Fruit fly (Drosophila melanogaster) whole organism, prepupa: ENCODE results near the gene CG8492.

Experiments used
- Blimp-1 ChIP-seq: fragments of 200-800 bp; sonication (Bioruptor generic); optimal IDR thresholded peaks from 3 replicates; lab custom pipeline; 2017; ENCODE audit warnings: missing biosample characterization, missing genetic modification characterization, mild to moderate bottlenecking, moderate library complexity, missing genetic modification reagents
- CG10669 ChIP-seq: fragments of 200-800 bp; sonication (Bioruptor generic); optimal IDR thresholded peaks from 3 replicates; lab custom pipeline; 2018; ENCODE audit warnings: missing biosample characterization, mild to moderate bottlenecking, missing genetic modification characterization, moderate library complexity
- CG11294 ChIP-seq: fragments of 200-800 bp; sonication (Bioruptor generic); IDR thresholded peaks from 2 replicates; pipeline ENCODE4 v1.3.6; 2022; ENCODE audit warnings: missing biosample characterization, missing genetic modification characterization
- CG11762 ChIP-seq: fragments of 200-800 bp; sonication (Bioruptor generic); optimal IDR thresholded peaks from 3 replicates; lab custom pipeline; 2016; ENCODE audit warnings: missing biosample characterization, missing genetic modification characterization; ENCODE audit not compliant: insufficient read depth
- CG11902 ChIP-seq: fragments of 200-800 bp; sonication (Bioruptor generic); optimal IDR thresholded peaks from 3 replicates; lab custom pipeline; 2016; ENCODE audit warnings: missing biosample characterization, missing genetic modification characterization
- CG15336 ChIP-seq: fragments of 200-800 bp; sonication (Bioruptor generic); IDR thresholded peaks from 2 replicates; pipeline ENCODE4 v1.3.6; 2022; ENCODE audit warnings: missing biosample characterization, missing genetic modification characterization
- CG1621 ChIP-seq: fragments of 200-800 bp; sonication (Bioruptor generic); optimal IDR thresholded peaks from 3 replicates; lab custom pipeline; 2018; ENCODE audit warnings: missing biosample characterization, mild to moderate bottlenecking, missing genetic modification characterization
- CG16779 ChIP-seq: fragments of 200-800 bp; sonication (Bioruptor generic); optimal IDR thresholded peaks from 3 replicates; lab custom pipeline; 2017; ENCODE audit warnings: missing biosample characterization, mild to moderate bottlenecking, missing genetic modification characterization
- CG3032 ChIP-seq: fragments of 200-800 bp; optimal IDR thresholded peaks from 2 replicates; lab custom pipeline; 2019; ENCODE audit warnings: missing biosample characterization, mild to moderate bottlenecking, missing genetic modification characterization, moderate library complexity
- CG31627 ChIP-seq: fragments of 200-800 bp; sonication (Bioruptor generic); optimal IDR thresholded peaks from 3 replicates; lab custom pipeline; 2016; ENCODE audit warnings: missing biosample characterization, missing genetic modification characterization
- CG32006 ChIP-seq: fragments of 200-800 bp; sonication (Bioruptor generic); optimal IDR thresholded peaks from 3 replicates; lab custom pipeline; 2017; ENCODE audit warnings: missing biosample characterization, mild to moderate bottlenecking, missing genetic modification characterization
- CG34406 ChIP-seq: fragments of 200-800 bp; sonication (Bioruptor generic); optimal IDR thresholded peaks from 3 replicates; lab custom pipeline; 2016; ENCODE audit warnings: missing biosample characterization, missing genetic modification characterization
- CG3919 ChIP-seq: fragments of 200-800 bp; sonication (Bioruptor generic); optimal IDR thresholded peaks from 3 replicates; lab custom pipeline; 2016; ENCODE audit warnings: missing biosample characterization, missing genetic modification characterization
- CG4318 ChIP-seq: fragments of 200-800 bp; sonication (Bioruptor generic); optimal IDR thresholded peaks from 3 replicates; lab custom pipeline; 2017; ENCODE audit warnings: missing biosample characterization, mild to moderate bottlenecking, missing genetic modification characterization
- CG6163 ChIP-seq: fragments of 200-800 bp; sonication (Bioruptor generic); IDR thresholded peaks from 3 replicates; pipeline ENCODE4 v1.3.6; 2022; ENCODE audit warnings: missing biosample characterization, missing genetic modification characterization
- CG6276 ChIP-seq: fragments of 200-800 bp; sonication (Bioruptor generic); optimal IDR thresholded peaks from 2 replicates; lab custom pipeline; 2017; ENCODE audit warnings: missing biosample characterization, mild to moderate bottlenecking, missing genetic modification characterization
- CG6792 ChIP-seq: fragments of 200-800 bp; sonication (Bioruptor generic); optimal IDR thresholded peaks from 3 replicates; lab custom pipeline; 2016; ENCODE audit warnings: missing biosample characterization, missing genetic modification characterization
- CG6808 ChIP-seq: fragments of 200-800 bp; sonication (Bioruptor generic); optimal IDR thresholded peaks from 3 replicates; lab custom pipeline; 2017; ENCODE audit warnings: missing biosample characterization, missing genetic modification characterization, mild to moderate bottlenecking, moderate library complexity, missing genetic modification reagents
- CG8119 ChIP-seq: fragments of 200-800 bp; sonication (Bioruptor generic); IDR thresholded peaks from 3 replicates; pipeline ENCODE4 v1.3.6; 2022; ENCODE audit warnings: missing biosample characterization, missing genetic modification characterization
- CG8319 ChIP-seq: fragments of 200-800 bp; sonication (Bioruptor generic); optimal IDR thresholded peaks from 3 replicates; lab custom pipeline; 2016; ENCODE audit warnings: missing biosample characterization, missing genetic modification characterization
- CG9139 ChIP-seq: fragments of 200-800 bp; sonication (Bioruptor generic); optimal IDR thresholded peaks from 3 replicates; lab custom pipeline; 2017; ENCODE audit warnings: missing biosample characterization, mild to moderate bottlenecking, missing genetic modification characterization
- Eip75B ChIP-seq: fragments of 200-800 bp; sonication (Bioruptor generic); optimal IDR thresholded peaks from 3 replicates; lab custom pipeline; 2016; ENCODE audit warnings: missing biosample characterization, missing genetic modification characterization
- Eip78C ChIP-seq: fragments of 200-800 bp; sonication (Bioruptor generic); peaks from one replicate; lab custom pipeline; 2016; ENCODE audit warnings: missing biosample characterization, missing genetic modification characterization
- Ets21C ChIP-seq: fragments of 200-800 bp; sonication (Bioruptor generic); optimal IDR thresholded peaks from 3 replicates; lab custom pipeline; 2016; ENCODE audit warnings: missing biosample characterization, missing genetic modification characterization
- Ets96B ChIP-seq: fragments of 200-800 bp; optimal IDR thresholded peaks from 2 replicates; lab custom pipeline; 2019; ENCODE audit warnings: missing biosample characterization, mild to moderate bottlenecking, missing genetic modification characterization, moderate library complexity
- Hr38 ChIP-seq: sonication (Bioruptor generic); optimal IDR thresholded peaks from 2 replicates; lab custom pipeline; 2016; ENCODE audit warnings: missing biosample characterization, missing genetic modification characterization
- Hr39 ChIP-seq: fragments of 200-800 bp; sonication (Bioruptor generic); optimal IDR thresholded peaks from 2 replicates; lab custom pipeline; 2016; ENCODE audit warnings: missing biosample characterization, missing genetic modification characterization
- Hr4 ChIP-seq: fragments of 200-800 bp; sonication (Bioruptor generic); optimal IDR thresholded peaks from 3 replicates; lab custom pipeline; 2016; ENCODE audit warnings: missing biosample characterization, missing genetic modification characterization
- Met ChIP-seq: fragments of 200-800 bp; sonication (Bioruptor generic); optimal IDR thresholded peaks from 3 replicates; lab custom pipeline; 2016; ENCODE audit warnings: missing biosample characterization, missing genetic modification characterization
- OdsH ChIP-seq: fragments of 200-800 bp; sonication (Bioruptor generic); optimal IDR thresholded peaks from 3 replicates; lab custom pipeline; 2016; ENCODE audit warnings: missing biosample characterization, missing genetic modification characterization
- Smox ChIP-seq: fragments of 200-800 bp; sonication (Bioruptor generic); optimal IDR thresholded peaks from 3 replicates; lab custom pipeline; 2016; ENCODE audit warnings: missing biosample characterization, missing genetic modification characterization
- Sox14 ChIP-seq: fragments of 200-800 bp; sonication (Bioruptor generic); optimal IDR thresholded peaks from 3 replicates; lab custom pipeline; 2016; ENCODE audit warnings: missing biosample characterization, missing genetic modification characterization
- Sox15 ChIP-seq: fragments of 200-800 bp; sonication (Bioruptor generic); optimal IDR thresholded peaks from 3 replicates; lab custom pipeline; 2016; ENCODE audit warnings: missing biosample characterization, missing genetic modification characterization
- achi ChIP-seq: fragments of 200-800 bp; sonication (Bioruptor generic); optimal IDR thresholded peaks from 3 replicates; lab custom pipeline; 2016; ENCODE audit warnings: missing biosample characterization, missing genetic modification characterization
- acj6 ChIP-seq: fragments of 200-800 bp; sonication (Bioruptor generic); optimal IDR thresholded peaks from 3 replicates; lab custom pipeline; 2016; ENCODE audit warnings: missing biosample characterization, missing genetic modification characterization
- dac ChIP-seq: fragments of 200-800 bp; sonication (Bioruptor generic); optimal IDR thresholded peaks from 2 replicates; lab custom pipeline; 2017; ENCODE audit warnings: missing biosample characterization, mild to moderate bottlenecking, missing genetic modification characterization
- dsx ChIP-seq: fragments of 200-800 bp; optimal IDR thresholded peaks from 3 replicates; lab custom pipeline; 2019; ENCODE audit warnings: missing biosample characterization, mild to moderate bottlenecking, missing genetic modification characterization, moderate library complexity; ENCODE audit not compliant: poor library complexity, severe bottlenecking
- eg ChIP-seq: fragments of 200-800 bp; sonication (Bioruptor generic); IDR thresholded peaks from 3 replicates; pipeline ENCODE4 v1.3.6; 2022; ENCODE audit warnings: missing biosample characterization, missing genetic modification characterization
- esn ChIP-seq: fragments of 200-800 bp; sonication (Bioruptor generic); optimal IDR thresholded peaks from 2 replicates; lab custom pipeline; 2016; ENCODE audit warnings: missing biosample characterization, mild to moderate bottlenecking, missing genetic modification characterization, moderate library complexity
- fd59A ChIP-seq: fragments of 200-800 bp; sonication (Bioruptor generic); optimal IDR thresholded peaks from 2 replicates; lab custom pipeline; 2017; ENCODE audit warnings: missing biosample characterization, mild to moderate bottlenecking, missing genetic modification characterization, missing genetic modification reagents
- fd85E ChIP-seq: fragments of 200-800 bp; sonication (Bioruptor generic); optimal IDR thresholded peaks from 3 replicates; lab custom pipeline; 2016; ENCODE audit warnings: missing biosample characterization, missing genetic modification characterization
- fkh ChIP-seq: fragments of 200-800 bp; sonication (Bioruptor generic); optimal IDR thresholded peaks from 3 replicates; lab custom pipeline; 2017; ENCODE audit warnings: missing biosample characterization, mild to moderate bottlenecking, missing genetic modification characterization, moderate library complexity
- lz ChIP-seq: fragments of 200-800 bp; sonication (Bioruptor generic); optimal IDR thresholded peaks from 3 replicates; lab custom pipeline; 2016; ENCODE audit warnings: missing biosample characterization, missing genetic modification characterization
- net ChIP-seq: fragments of 200-800 bp; sonication (Bioruptor generic); optimal IDR thresholded peaks from 3 replicates; lab custom pipeline; 2016; ENCODE audit warnings: missing biosample characterization, missing genetic modification characterization
- salr ChIP-seq, 2 experiments: fragments of 200-800 bp; sonication (Bioruptor generic); optimal IDR thresholded peaks; 3 replicates each; lab custom pipeline; 2016 to 2018; ENCODE audit warnings: missing biosample characterization in 2 of 2, missing genetic modification characterization in 2 of 2, mild to moderate bottlenecking in 1 of 2
- spab ChIP-seq: fragments of 200-800 bp; sonication (Bioruptor generic); optimal IDR thresholded peaks from 2 replicates; lab custom pipeline; 2017; ENCODE audit warnings: missing biosample characterization, mild to moderate bottlenecking, missing genetic modification characterization, missing genetic modification reagents
- ss ChIP-seq, 2 experiments: fragments of 200-800 bp; sonication (Bioruptor generic); optimal IDR thresholded peaks; 2 replicates in 1 of 2; 3 replicates in 1 of 2; lab custom pipeline; 2017 to 2018; ENCODE audit warnings: mild to moderate bottlenecking in 2 of 2, missing biosample characterization in 2 of 2, missing genetic modification characterization in 2 of 2, moderate library complexity in 1 of 2
- svp ChIP-seq: fragments of 200-800 bp; sonication (Bioruptor generic); peaks from one replicate; lab custom pipeline; 2016; ENCODE audit warnings: missing biosample characterization, missing genetic modification characterization
- topi ChIP-seq: fragments of 200-800 bp; sonication (Bioruptor generic); optimal IDR thresholded peaks from 3 replicates; lab custom pipeline; 2016; ENCODE audit warnings: missing biosample characterization, missing genetic modification characterization
- vri ChIP-seq: fragments of 200-800 bp; sonication (Bioruptor generic); optimal IDR thresholded peaks from 3 replicates; lab custom pipeline; 2016; ENCODE audit warnings: missing biosample characterization, mild to moderate bottlenecking, missing genetic modification characterization

The CG8492 gene

dm6 chr3L:7718561-7719417 is 13.2 kb downstream of the CG8492 start, which contains the start of gene Mcad:
TSS of gene Mcad (plus strand) at chr3L:7719350.
- peak; percentile 98 for TF ChIP-seq CG34406
- peak; percentile 91 for TF ChIP-seq CG31627 (GFP tag; lab: Kevin White, UChicago)
- peak; percentile 94 for TF ChIP-seq CG16779 (tag; lab: Kevin White, UChicago)
- peak; percentile 95 for TF ChIP-seq dac (GFP tag; lab: Kevin White, UChicago)
- peak; percentile 94 for TF ChIP-seq dsx (GFP tag; lab: Kevin White, UChicago)
- no peak for TF ChIP-seq Hr38 (GFP tag; lab: Kevin White, UChicago)
- TF ChIP-seq CG6792 (GFP tag; lab: Kevin White, UChicago), result peak; percentile 97
- peak; percentile 98 for TF ChIP-seq OdsH (GFP tag; lab: Kevin White, UChicago)
- TF ChIP-seq lz (GFP tag; lab: Kevin White, UChicago), result peak; percentile 96
- peak; percentile 89 for TF ChIP-seq Blimp-1 (GFP tag; lab: Kevin White, UChicago)
- TF ChIP-seq CG9139 (GFP tag; lab: Kevin White, UChicago), result peak; percentile 95
- TF ChIP-seq Eip78C (GFP tag; lab: Kevin White, UChicago), result peak; percentile 100
- TF ChIP-seq eg (GFP tag; lab: Robert Waterston, UW), result peak; percentile 90
- peak; percentile 96 to 97 for TF ChIP-seq ss (GFP tag; optimal IDR thresholded peaks at IDR 0.05; lab: Kevin White, UChicago)
- peak; percentile 83 for TF ChIP-seq fd85E (GFP tag; lab: Kevin White, UChicago)
- TF ChIP-seq topi (GFP tag; lab: Kevin White, UChicago), result peak; percentile 95
- TF ChIP-seq net (GFP tag; lab: Kevin White, UChicago), result peak; percentile 98
- peak; percentile 97 for TF ChIP-seq CG4318
- TF ChIP-seq Hr39 (GFP tag; lab: Kevin White, UChicago), result peak; percentile 91
- TF ChIP-seq Met (GFP tag; lab: Kevin White, UChicago), result peak; percentile 96
- TF ChIP-seq Smox, result peak; percentile 96
- TF ChIP-seq CG3919 (GFP tag; lab: Kevin White, UChicago), result peak; percentile 96
- TF ChIP-seq CG11762 (GFP tag; lab: Kevin White, UChicago), result peak; percentile 93
- TF ChIP-seq CG32006 (GFP tag; lab: Kevin White, UChicago), result peak; percentile 99
- TF ChIP-seq CG6163 (GFP tag; lab: Robert Waterston, UW), result peak; percentile 89
- TF ChIP-seq esn, result peak; percentile 98
- TF ChIP-seq svp (GFP tag; lab: Kevin White, UChicago), result peak; percentile 97
- TF ChIP-seq Sox15 (GFP tag; lab: Kevin White, UChicago), result peak; percentile 96
- peak; percentile 94 for TF ChIP-seq fd59A (GFP tag; lab: Kevin White, UChicago)
- peak; percentile 94 for TF ChIP-seq CG15336
- peak; percentile 95 for TF ChIP-seq CG8119 (GFP tag; lab: Robert Waterston, UW)
- TF ChIP-seq CG8319 (GFP tag; lab: Kevin White, UChicago), result peak; percentile 87
- peak; percentile 94 for TF ChIP-seq vri (GFP tag; lab: Kevin White, UChicago)
- TF ChIP-seq CG3032 (tag; lab: Kevin White, UChicago), result peak; percentile 95
- peak; percentile 96 for TF ChIP-seq Hr4 (GFP tag; lab: Kevin White, UChicago)
- peak; percentile 92 for TF ChIP-seq CG6808 (GFP tag; lab: Kevin White, UChicago)
- TF ChIP-seq CG10669 (GFP tag; lab: Kevin White, UChicago), result peak; percentile 91
- peak; percentile 90 for TF ChIP-seq CG1621
- TF ChIP-seq Eip75B (GFP tag; lab: Kevin White, UChicago), result peak; percentile 92
- TF ChIP-seq Sox14 (GFP tag; lab: Kevin White, UChicago), result peak; percentile 95
- TF ChIP-seq acj6 (GFP tag; lab: Kevin White, UChicago), result peak; percentile 97
- TF ChIP-seq Ets21C, result peak; percentile 89
- peak; percentile 94 for TF ChIP-seq spab
- peak; percentile 96 for TF ChIP-seq achi (GFP tag; lab: Kevin White, UChicago)
- peak; percentile 91 for TF ChIP-seq CG11294 (GFP tag; lab: Robert Waterston, UW)
- peak; percentile 46 for TF ChIP-seq fkh (GFP tag; lab: Kevin White, UChicago)
- peak; percentile 92 for TF ChIP-seq CG11902 (GFP tag; lab: Kevin White, UChicago)
- TF ChIP-seq CG6276, result peak; percentile 96
- peak; percentile 92 to 97 for TF ChIP-seq salr (GFP tag; optimal IDR thresholded peaks at IDR 0.05; lab: Kevin White, UChicago)
- TF ChIP-seq Ets96B (tag; lab: Kevin White, UChicago), result peak; percentile 93
